Worm (Caenorhabditis elegans) whole organism, L4/young adult: Measurements from ENCODE around the gene str-115.

ENCODE experiments used
- W03F9.2 ChIP-seq: fragments of 150-350 bp; optimal IDR thresholded peaks from 2 replicates; lab custom pipeline; 2014; ENCODE audit warnings: missing biosample characterization, missing genetic modification characterization
- dao-5 ChIP-seq: sonication (generic microtip); optimal IDR thresholded peaks from 2 replicates; lab custom pipeline; 2016; ENCODE audit warnings: missing genotype, missing genetic modification characterization, moderate library complexity, missing compliant biosample characterization
- him-1 ChIP-seq: sonication (generic microtip); optimal IDR thresholded peaks from 2 replicates; lab custom pipeline; 2016; ENCODE audit warnings: missing genotype, missing genetic modification reagents, missing genetic modification characterization, missing compliant biosample characterization

Gene str-115

DNA sequence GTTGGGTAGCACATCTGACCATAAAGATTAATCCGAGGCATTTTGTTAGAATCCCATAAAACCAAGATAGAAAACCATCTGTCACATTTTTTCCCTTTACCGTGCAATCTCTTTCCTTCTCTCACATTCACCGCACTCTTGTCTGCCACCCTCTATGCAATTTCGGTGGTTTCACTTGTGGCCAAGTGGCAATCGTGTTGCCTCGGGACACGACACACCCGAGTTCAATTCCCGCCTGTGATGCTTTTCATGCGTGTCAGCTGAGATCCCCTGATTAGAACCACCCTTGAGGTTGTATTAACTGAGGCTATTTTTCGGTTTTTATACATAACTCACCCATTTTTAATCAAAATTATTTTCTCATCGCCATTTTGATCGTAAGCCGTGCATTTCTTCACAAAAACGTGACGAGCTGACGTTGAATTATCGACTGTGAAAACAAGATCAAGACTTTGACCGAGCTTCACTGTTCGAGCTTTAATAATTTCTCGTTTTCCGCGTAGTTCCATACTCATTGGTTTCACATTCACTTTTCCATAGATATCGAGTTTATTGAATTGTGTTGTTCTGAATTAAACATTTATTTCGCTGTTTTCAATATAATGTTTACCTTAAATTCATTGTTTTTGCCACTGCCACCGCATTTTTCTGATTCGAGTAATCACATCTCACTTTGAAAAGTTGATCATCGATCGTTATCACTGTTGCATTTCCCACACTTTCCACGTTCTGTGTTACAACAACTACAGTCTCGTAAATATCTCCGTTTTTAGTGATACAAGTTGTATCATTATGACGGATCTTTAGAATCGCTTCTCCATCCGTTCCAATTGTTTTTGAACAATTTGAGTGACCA, 45.4 kb downstream of the str-115 start:
- TF ChIP-seq W03F9.2 (tag; lab: Kevin White, UChicago) (peak; percentile 78), him-1 (tag; lab: Kevin White, UChicago) (peak; percentile 37), dao-5 (peak; percentile 96)

ce11 chrV:11316801-11317200, 47.9 kb downstream of the str-115 start, which contains the start of gene cutl-18:
TSS of gene cutl-18 (minus strand) at chrV:11316901.
- TF ChIP-seq W03F9.2 (tag; lab: Kevin White, UChicago), result no peak
- TF ChIP-seq dao-5, result no peak
- no peak for TF ChIP-seq him-1 (tag; lab: Kevin White, UChicago)
